Worm (Caenorhabditis elegans) whole organism, L1 larva: ENCODE results near the gene C06C3.7.
A peak's percentile ranks its signal among the peaks of the same experiment; 100 is the strongest.

Source experiments
- C16A3.4 ChIP-seq: fragments of 150-350 bp; optimal IDR thresholded peaks from 2 replicates; lab custom pipeline; 2014; ENCODE audit warnings: missing biosample characterization, missing genetic modification characterization
- alr-1 ChIP-seq: fragments of 200-800 bp; sonication (Bioruptor generic); optimal IDR thresholded peaks from 2 replicates; lab custom pipeline; 2018; ENCODE audit warnings: borderline replicate concordance, mild to moderate bottlenecking, missing genetic modification characterization, missing compliant biosample characterization
- aly-2 ChIP-seq: fragments of 150-350 bp; optimal IDR thresholded peaks from 2 replicates; lab custom pipeline; 2014; ENCODE audit warnings: missing biosample characterization, missing genetic modification characterization
- ama-1 ChIP-seq: fragments of 150-350 bp; optimal IDR thresholded peaks from 2 replicates; lab custom pipeline; 2014
- blmp-1 ChIP-seq: fragments of 150-350 bp; optimal IDR thresholded peaks from 2 replicates; lab custom pipeline; 2014; ENCODE audit warnings: missing biosample characterization, missing genetic modification characterization
- ceh-8 ChIP-seq: fragments of 200-800 bp; sonication (Bioruptor generic); optimal IDR thresholded peaks from 2 replicates; lab custom pipeline; 2018; ENCODE audit warnings: mild to moderate bottlenecking, missing genetic modification characterization, moderate library complexity, missing compliant biosample characterization
- ceh-82 ChIP-seq, 3 experiments: fragments of 150-350 bp in 1 of 3; sonication (generic microtip) in 2 of 3; optimal IDR thresholded peaks; 2 replicates each; lab custom pipeline; 2014 to 2017; ENCODE audit warnings: missing biosample characterization in 3 of 3, missing genetic modification characterization in 3 of 3
- ceh-90 ChIP-seq: sonication (generic microtip); optimal IDR thresholded peaks from 2 replicates; lab custom pipeline; 2016; ENCODE audit warnings: missing genetic modification characterization, missing compliant biosample characterization
- efl-1 ChIP-seq, 4 experiments: fragments of 150-350 bp; optimal IDR thresholded peaks in 3 of 4; peaks in 1 of 4; 1 replicate in 1 of 4; 2 replicates in 3 of 4; lab custom pipeline; 2014; ENCODE audit warnings: missing biosample characterization in 2 of 4, missing genetic modification characterization in 2 of 4, missing genetic modification reagents in 2 of 4
- efl-3 ChIP-seq: fragments of 200-800 bp; sonication (Bioruptor generic); optimal IDR thresholded peaks from 2 replicates; lab custom pipeline; 2018; ENCODE audit warnings: mild to moderate bottlenecking, missing genetic modification characterization, missing compliant biosample characterization
- egl-13 ChIP-seq: sonication (generic microtip); optimal IDR thresholded peaks from 2 replicates; lab custom pipeline; 2016; ENCODE audit warnings: missing genotype, missing genetic modification reagents, missing genetic modification characterization, missing compliant biosample characterization
- elt-2 ChIP-seq: sonication (generic microtip); optimal IDR thresholded peaks from 2 replicates; lab custom pipeline; 2016; ENCODE audit warnings: missing genetic modification characterization, mild to moderate bottlenecking, inconsistent platforms, missing compliant biosample characterization, missing genetic modification reagents
- elt-3 ChIP-seq, 6 experiments: fragments of 150-350 bp in 1 of 6; sonication (generic microtip); optimal IDR thresholded peaks; 2 replicates each; lab custom pipeline; 2017 to 2018; ENCODE audit warnings: missing biosample characterization in 6 of 6, missing genetic modification characterization in 6 of 6, inconsistent platforms in 1 of 6
- ets-5 ChIP-seq: fragments of 200-800 bp; sonication (Bioruptor generic); IDR thresholded peaks from 2 replicates; pipeline ENCODE4 v1.3.6; 2022; ENCODE audit warnings: missing genetic modification characterization, missing compliant biosample characterization
- fkh-10 ChIP-seq: sonication (generic microtip); optimal IDR thresholded peaks from 2 replicates; lab custom pipeline; 2017; ENCODE audit warnings: missing biosample characterization, missing genetic modification reagents, missing genetic modification characterization
- fkh-8 ChIP-seq: sonication (generic microtip); optimal IDR thresholded peaks from 2 replicates; lab custom pipeline; 2016; ENCODE audit warnings: mild to moderate bottlenecking, missing genetic modification characterization, missing compliant biosample characterization
- fos-1 ChIP-seq: fragments of 150-350 bp; optimal IDR thresholded peaks from 2 replicates; lab custom pipeline; 2014; ENCODE audit warnings: missing biosample characterization, missing genetic modification characterization
- grh-1 ChIP-seq: fragments of 200-800 bp; sonication (Bioruptor generic); IDR thresholded peaks from 2 replicates; pipeline ENCODE4 v1.3.6; 2022; ENCODE audit warnings: missing genetic modification reagents, missing genetic modification characterization, missing compliant biosample characterization
- hlh-17 ChIP-seq: fragments of 200-800 bp; sonication (Bioruptor generic); optimal IDR thresholded peaks from 2 replicates; lab custom pipeline; 2018; ENCODE audit warnings: missing genetic modification characterization, mild to moderate bottlenecking, missing compliant biosample characterization, moderate library complexity, borderline replicate concordance
- hlh-4 ChIP-seq: sonication (generic microtip); optimal IDR thresholded peaks from 2 replicates; lab custom pipeline; 2016; ENCODE audit warnings: mild to moderate bottlenecking, missing genetic modification characterization, missing compliant biosample characterization
- hpl-2 ChIP-seq: fragments of 150-350 bp; optimal IDR thresholded peaks from 2 replicates; lab custom pipeline; 2014; ENCODE audit warnings: missing biosample characterization, missing genetic modification reagents, missing genetic modification characterization
- isw-1 ChIP-seq: fragments of 200-800 bp; sonication (Bioruptor generic); IDR thresholded peaks from 2 replicates; pipeline ENCODE4 v1.3.6; 2022; ENCODE audit warnings: missing genetic modification characterization, missing compliant biosample characterization
- lin-13 ChIP-seq: fragments of 150-350 bp; optimal IDR thresholded peaks from 2 replicates; lab custom pipeline; 2014; ENCODE audit warnings: missing biosample characterization, missing genetic modification reagents, missing genetic modification characterization
- lin-14 ChIP-seq: fragments of 200-800 bp; sonication (Bioruptor generic); optimal IDR thresholded peaks from 2 replicates; lab custom pipeline; 2018; ENCODE audit warnings: mild to moderate bottlenecking, missing genetic modification characterization, moderate library complexity, missing compliant biosample characterization
- lin-39 ChIP-seq: fragments of 150-350 bp; optimal IDR thresholded peaks from 2 replicates; lab custom pipeline; 2014; ENCODE audit warnings: missing biosample characterization, missing genetic modification reagents, missing genetic modification characterization
- lir-3 ChIP-seq: sonication (generic microtip); optimal IDR thresholded peaks from 2 replicates; lab custom pipeline; 2016; ENCODE audit warnings: mild to moderate bottlenecking, missing genetic modification characterization, moderate library complexity, missing compliant biosample characterization; ENCODE audit not compliant: poor library complexity
- lsy-2 ChIP-seq, 2 experiments: fragments of 150-350 bp; optimal IDR thresholded peaks; 2 replicates each; lab custom pipeline; 2014; ENCODE audit warnings: missing biosample characterization in 2 of 2, missing genetic modification characterization in 2 of 2
- mab-9 ChIP-seq: fragments of 200-800 bp; sonication (Bioruptor generic); IDR thresholded peaks from 2 replicates; pipeline ENCODE4 v1.3.6; 2022; ENCODE audit warnings: missing genetic modification reagents, missing genetic modification characterization, missing compliant biosample characterization
- mep-1 ChIP-seq: fragments of 150-350 bp; optimal IDR thresholded peaks from 2 replicates; lab custom pipeline; 2014; ENCODE audit warnings: missing biosample characterization, missing genetic modification characterization
- nhr-12 ChIP-seq: sonication (generic microtip); optimal IDR thresholded peaks from 2 replicates; lab custom pipeline; 2017; ENCODE audit warnings: missing biosample characterization, missing genetic modification characterization
- nhr-28 ChIP-seq: fragments of 150-350 bp; optimal IDR thresholded peaks from 2 replicates; lab custom pipeline; 2014; ENCODE audit warnings: missing biosample characterization, missing genetic modification characterization
- nhr-47 ChIP-seq: sonication (generic microtip); optimal IDR thresholded peaks from 2 replicates; lab custom pipeline; 2016; ENCODE audit warnings: mild to moderate bottlenecking, missing genetic modification characterization, moderate library complexity, missing compliant biosample characterization
- nhr-71 ChIP-seq: sonication (generic microtip); optimal IDR thresholded peaks from 2 replicates; lab custom pipeline; 2016; ENCODE audit warnings: mild to moderate bottlenecking, missing genetic modification characterization, moderate library complexity, missing compliant biosample characterization
- nhr-77 ChIP-seq: fragments of 150-350 bp; optimal IDR thresholded peaks from 2 replicates; lab custom pipeline; 2014; ENCODE audit warnings: missing biosample characterization, missing genetic modification characterization
- nhr-84 ChIP-seq: sonication (generic microtip); optimal IDR thresholded peaks from 2 replicates; lab custom pipeline; 2017; ENCODE audit warnings: missing biosample characterization, missing genetic modification characterization
- pqm-1 ChIP-seq: sonication (generic microtip); optimal IDR thresholded peaks from 3 replicates; lab custom pipeline; 2017; ENCODE audit warnings: missing biosample characterization, missing genetic modification characterization
- rnt-1 ChIP-seq: sonication (generic microtip); optimal IDR thresholded peaks from 2 replicates; lab custom pipeline; 2016; ENCODE audit warnings: mild to moderate bottlenecking, missing genetic modification characterization, moderate library complexity, missing compliant biosample characterization
- skn-1 ChIP-seq: fragments of 150-350 bp; optimal IDR thresholded peaks from 2 replicates; lab custom pipeline; 2014; ENCODE audit warnings: missing biosample characterization, missing genetic modification characterization
- snu-23 ChIP-seq: sonication (generic microtip); optimal IDR thresholded peaks from 2 replicates; lab custom pipeline; 2016; ENCODE audit warnings: missing genetic modification characterization, missing compliant biosample characterization
- sptf-1 ChIP-seq: fragments of 150-350 bp; optimal IDR thresholded peaks from 2 replicates; lab custom pipeline; 2014; ENCODE audit warnings: missing biosample characterization, missing genetic modification characterization
- sup-37 ChIP-seq: fragments of 200-800 bp; sonication (Bioruptor generic); optimal IDR thresholded peaks from 2 replicates; lab custom pipeline; 2018; ENCODE audit warnings: mild to moderate bottlenecking, missing genetic modification characterization, missing compliant biosample characterization
- swsn-7 ChIP-seq: sonication (generic microtip); optimal IDR thresholded peaks from 2 replicates; lab custom pipeline; 2016; ENCODE audit warnings: missing genetic modification characterization, missing compliant biosample characterization
- tbx-2 ChIP-seq: sonication (generic microtip); optimal IDR thresholded peaks from 2 replicates; lab custom pipeline; 2016; ENCODE audit warnings: missing genetic modification characterization, missing compliant biosample characterization
- tlp-1 ChIP-seq: fragments of 150-350 bp; optimal IDR thresholded peaks from 2 replicates; lab custom pipeline; 2014; ENCODE audit warnings: missing biosample characterization, missing genetic modification characterization
- unc-130 ChIP-seq: fragments of 150-350 bp; optimal IDR thresholded peaks from 2 replicates; lab custom pipeline; 2017; ENCODE audit warnings: missing biosample characterization, missing genetic modification characterization, inconsistent platforms
- unc-86 ChIP-seq: sonication (generic microtip); optimal IDR thresholded peaks from 2 replicates; lab custom pipeline; 2016; ENCODE audit warnings: missing genetic modification characterization, missing compliant biosample characterization
- unc-98 ChIP-seq: fragments of 200-800 bp; sonication (Bioruptor generic); IDR thresholded peaks from 2 replicates; pipeline ENCODE4 v1.3.6; 2022; ENCODE audit warnings: missing genetic modification characterization, missing compliant biosample characterization
- vab-15 ChIP-seq: sonication (generic microtip); optimal IDR thresholded peaks from 2 replicates; lab custom pipeline; 2017; ENCODE audit warnings: missing genotype, mild to moderate bottlenecking, missing genetic modification characterization, missing compliant biosample characterization
- zip-4 ChIP-seq: fragments of 200-800 bp; sonication (Bioruptor generic); optimal IDR thresholded peaks from 2 replicates; lab custom pipeline; 2018; ENCODE audit warnings: mild to moderate bottlenecking, missing genetic modification characterization, moderate library complexity, missing compliant biosample characterization
- ztf-11 ChIP-seq, 2 experiments: sonication (generic microtip); optimal IDR thresholded peaks; 2 replicates each; lab custom pipeline; 2016 to 2017; ENCODE audit warnings: missing genetic modification characterization in 2 of 2, missing biosample characterization in 1 of 2, missing compliant biosample characterization in 1 of 2
- ztf-4 ChIP-seq: fragments of 150-350 bp; optimal IDR thresholded peaks from 2 replicates; lab custom pipeline; 2014; ENCODE audit warnings: missing biosample characterization, missing genetic modification characterization

Gene C06C3.7

ce11 chrII:9416381-9417276, 31.3 kb downstream of the C06C3.7 start, which contains the start of the genes gss-1 and chch-3:
Gene gss-1 (minus strand): TSS chrII:9416431.
Gene chch-3 (plus strand): TSS chrII:9417013.
- peak; percentile 79 for TF ChIP-seq rnt-1 (tag; lab: Kevin White, UChicago)
- no peak for TF ChIP-seq hpl-2 (GFP tag; lab: Kevin White, UChicago)
- TF ChIP-seq nhr-28 (tag; lab: Kevin White, UChicago) = no peak
- peak; percentile 78 for TF ChIP-seq mep-1 (tag; lab: Kevin White, UChicago)
- TF ChIP-seq nhr-77 = peak; percentile 7
- no peak for TF ChIP-seq hlh-4 (tag; lab: Kevin White, UChicago)
- no peak for TF ChIP-seq sptf-1
- TF ChIP-seq elt-3 (tag; optimal IDR thresholded peaks at IDR 0.05; lab: Kevin White, UChicago) = no peak
- no peak for TF ChIP-seq sup-37 (GFP tag; lab: Kevin White, UChicago)
- TF ChIP-seq skn-1 (tag; lab: Kevin White, UChicago) = peak; percentile 68
- peak; percentile 42 for TF ChIP-seq fkh-8
- TF ChIP-seq C16A3.4 (tag; lab: Kevin White, UChicago) = peak; percentile 38
- TF ChIP-seq elt-2 = peak; percentile 4
- TF ChIP-seq fos-1 (tag; lab: Kevin White, UChicago) = no peak
- no peak for TF ChIP-seq alr-1
- TF ChIP-seq tbx-2 (tag; lab: Kevin White, UChicago) = peak; percentile 68
- TF ChIP-seq swsn-7 (tag; lab: Kevin White, UChicago) = peak; percentile 66
- TF ChIP-seq hlh-17 (GFP tag; lab: Kevin White, UChicago) = no peak
- TF ChIP-seq fkh-10 (GFP tag; lab: Kevin White, UChicago) = no peak
- TF ChIP-seq ztf-11 (tag; optimal IDR thresholded peaks at IDR 0.05; lab: Kevin White, UChicago) = no peak
- TF ChIP-seq zip-4 (GFP tag; lab: Kevin White, UChicago) = no peak
- peak; percentile 49 for TF ChIP-seq lin-39 (tag; lab: Kevin White, UChicago)
- TF ChIP-seq nhr-71 (tag; lab: Kevin White, UChicago) = peak; percentile 80
- TF ChIP-seq nhr-12 (tag; lab: Kevin White, UChicago) = no peak
- TF ChIP-seq lir-3 (tag; lab: Kevin White, UChicago) = no peak
- no peak for TF ChIP-seq ama-1 (lab: Kevin White, UChicago)
- TF ChIP-seq mab-9 (GFP tag; lab: Robert Waterston, UW) = no peak
- no peak for TF ChIP-seq efl-3 (GFP tag; lab: Kevin White, UChicago)
- peak; percentile 21 for TF ChIP-seq unc-86
- TF ChIP-seq lin-13 (GFP tag; lab: Kevin White, UChicago) = peak; percentile 42
- peak; percentile 74 for TF ChIP-seq snu-23 (GFP tag; lab: Kevin White, UChicago)
- peak; percentile 55 to 67 (median 67) for TF ChIP-seq ceh-82 (tag; optimal IDR thresholded peaks at IDR 0.05; lab: Kevin White, UChicago)
- no peak for TF ChIP-seq ceh-90 (tag; lab: Kevin White, UChicago)
- TF ChIP-seq unc-130 (tag; lab: Kevin White, UChicago) = peak; percentile 39
- TF ChIP-seq nhr-47 (tag; lab: Kevin White, UChicago) = peak; percentile 74
- no peak for TF ChIP-seq nhr-84
- peak; percentile 81 for TF ChIP-seq lin-14 (GFP tag; lab: Kevin White, UChicago)
- peak; percentile 63 for TF ChIP-seq isw-1 (GFP tag; lab: Robert Waterston, UW)
- TF ChIP-seq aly-2 (tag; lab: Kevin White, UChicago) = peak; percentile 22
- no peak for TF ChIP-seq tlp-1
- no peak for TF ChIP-seq unc-98 (GFP tag; lab: Robert Waterston, UW)
- no peak for TF ChIP-seq vab-15 (tag; lab: Kevin White, UChicago)
- peak; percentile 45 for TF ChIP-seq blmp-1
- peak; percentile 24 for TF ChIP-seq ceh-8
- TF ChIP-seq ztf-4 = no peak
- TF ChIP-seq grh-1 (GFP tag; lab: Robert Waterston, UW) = peak; percentile 49; the same call in 1 of the 2 replicates
- TF ChIP-seq lsy-2 (tag; optimal IDR thresholded peaks at IDR 0.05; lab: Kevin White, UChicago) = peak; percentile 71 to 84
- TF ChIP-seq pqm-1 (tag; lab: Kevin White, UChicago) = no peak
- no peak for TF ChIP-seq ets-5 (GFP tag; lab: Robert Waterston, UW)
- peak; percentile 33 for TF ChIP-seq egl-13
- TF ChIP-seq efl-1 (optimal IDR thresholded peaks at IDR 0.05; lab: Kevin White, UChicago) = peak; percentile 68 to 77
- peak; percentile 70 to 96 for TF ChIP-seq efl-1 (GFP tag; optimal IDR thresholded peaks at IDR 0.05 in 1 of 2; lab: Kevin White, UChicago)
